Worm (Caenorhabditis elegans): ENCODE results near the gene ZC513.3.

ZC513.3 gene

ce11 chrV:8028825-8029489 lies 17.8 kb upstream of the ZC513.3 start, which contains the start of gene oma-2:
TSS of gene oma-2 (plus strand) at chrV:8029439.
- TF ChIP-seq unc-62 (GFP tag; optimal IDR thresholded peaks at IDR 0.05 in 1 of 2) (no peak), unc-62 (tag; optimal IDR thresholded peaks at IDR 0.05) (no peak), madf-5 (GFP tag; IDR thresholded peaks at IDR 0.05) (no peak), F49E8.2 (tag; optimal IDR thresholded peaks at IDR 0.05; ENCODE audit: borderline replicate concordance) (peak; percentile 35), ztf-7 (tag; optimal IDR thresholded peaks at IDR 0.05) (no peak), dve-1 (tag; optimal IDR thresholded peaks at IDR 0.05; ENCODE audit: insufficient read depth) (no peak), mdl-1 (tag; optimal IDR thresholded peaks at IDR 0.05) (no peak), lin-38 (GFP tag; IDR thresholded peaks at IDR 0.05) (peak; percentile 34), daf-19 (GFP tag; conservative IDR thresholded peaks at IDR 0.05) (no peak), lir-3 (tag; optimal IDR thresholded peaks at IDR 0.05) (no peak), F37D6.2 (tag; optimal IDR thresholded peaks at IDR 0.05) (no peak), lin-13 (GFP tag; optimal IDR thresholded peaks at IDR 0.05) (peak; percentile 33), nhr-11 (tag; optimal IDR thresholded peaks at IDR 0.05) (no peak), saeg-2 (GFP tag; IDR thresholded peaks at IDR 0.05) (no peak), ceh-62 (tag; optimal IDR thresholded peaks at IDR 0.05) (no peak), lin-1 (GFP tag; IDR thresholded peaks at IDR 0.05) (no peak), lsy-2 (tag; optimal IDR thresholded peaks at IDR 0.05) (peak in 1 of 2 experiments; percentile 25), ceh-32 (tag; optimal IDR thresholded peaks at IDR 0.05; ENCODE audit: poor library complexity) (no peak), ceh-44 (GFP tag; IDR thresholded peaks at IDR 0.05) (no peak), zip-11 (GFP tag; IDR thresholded peaks at IDR 0.05) (no peak), unc-130 (GFP tag; optimal IDR thresholded peaks at IDR 0.05) (peak; percentile 33), skn-1 (tag; optimal IDR thresholded peaks at IDR 0.05) (no peak), F44E2.7 (GFP tag; IDR thresholded peaks at IDR 0.05) (no peak), mes-2 (tag; optimal IDR thresholded peaks at IDR 0.05; ENCODE audit: poor library complexity, severe bottlenecking) (no peak), attf-4 (tag; optimal IDR thresholded peaks at IDR 0.05) (no peak)

ce11 chrV:8031121-8031520 lies 15.7 kb upstream of the ZC513.3 start, which contains the start of gene vars-1:
TSS of gene vars-1 (plus strand) at chrV:8031411.
- TF ChIP-seq dpl-1 (GFP tag; optimal IDR thresholded peaks at IDR 0.05), result peak; percentile 93
- TF ChIP-seq F49E8.2 (tag; optimal IDR thresholded peaks at IDR 0.05; ENCODE audit: borderline replicate concordance), result peak; percentile 7
- TF ChIP-seq hlh-11 (tag; optimal IDR thresholded peaks at IDR 0.05), result no peak
- TF ChIP-seq aha-1 (tag), result peak; percentile 11
- TF ChIP-seq mep-1 (tag; optimal IDR thresholded peaks at IDR 0.05), result peak; percentile 17
- TF ChIP-seq ama-1 (optimal IDR thresholded peaks at IDR 0.05), result peak; percentile 33
- no peak for TF ChIP-seq nhr-10 (tag; optimal IDR thresholded peaks at IDR 0.05)
- TF ChIP-seq hlh-30 (tag; optimal IDR thresholded peaks at IDR 0.05; ENCODE audit: insufficient read depth), result peak; percentile 49
- no peak for TF ChIP-seq rbr-2 (tag; optimal IDR thresholded peaks at IDR 0.05)
- TF ChIP-seq T20F7.1 (GFP tag; optimal IDR thresholded peaks at IDR 0.05), result peak; percentile 46
- peak; percentile 19 for TF ChIP-seq duxl-1 (tag; optimal IDR thresholded peaks at IDR 0.05; ENCODE audit: poor library complexity)
- TF ChIP-seq nhr-6 (tag; optimal IDR thresholded peaks at IDR 0.05), result peak; percentile 4
- TF ChIP-seq snpc-1.2 (GFP tag; IDR thresholded peaks at IDR 0.05), result 0 out of 2 replicates have a peak, but pooled peaks have one; percentile 31
- no peak for TF ChIP-seq fos-1 (tag; optimal IDR thresholded peaks at IDR 0.05)
- TF ChIP-seq nhr-28 (tag; optimal IDR thresholded peaks at IDR 0.05), result peak; percentile 38
- no peak for TF ChIP-seq nhr-111 (GFP tag; optimal IDR thresholded peaks at IDR 0.05)
- TF ChIP-seq fkh-10 (GFP tag; optimal IDR thresholded peaks at IDR 0.05), result peak; percentile 7
- 0 out of 2 replicates have a peak, but pooled peaks have one; percentile 13 for TF ChIP-seq dmd-6 (GFP tag; IDR thresholded peaks at IDR 0.05)
- no peak for TF ChIP-seq mdl-1 (tag; optimal IDR thresholded peaks at IDR 0.05)
- no peak for TF ChIP-seq daf-16 (GFP tag; optimal IDR thresholded peaks at IDR 0.05)
- TF ChIP-seq daf-16 (tag; optimal IDR thresholded peaks at IDR 0.05), result peak; percentile 37
- peak; percentile 58 for TF ChIP-seq mes-2 (tag; optimal IDR thresholded peaks at IDR 0.05; ENCODE audit: poor library complexity, severe bottlenecking)
- peak in 1 of 2 experiments; percentile 71 for TF ChIP-seq lsy-2 (tag; optimal IDR thresholded peaks at IDR 0.05)
- peak; percentile 93 for TF ChIP-seq lin-38 (GFP tag; IDR thresholded peaks at IDR 0.05)
